Worm (Caenorhabditis elegans): ENCODE data around the gene daf-9.

ce11 chrX:6159562-6159961 is 37.2 kb upstream of the daf-9 start:
- TF ChIP-seq ama-1 (optimal IDR thresholded peaks at IDR 0.05) (no peak), ceh-36 (tag; optimal IDR thresholded peaks at IDR 0.05) (no peak), aly-1 (tag; optimal IDR thresholded peaks at IDR 0.05) (no peak), hnd-1 (tag; optimal IDR thresholded peaks at IDR 0.05) (no peak), tbx-11 (GFP tag; IDR thresholded peaks at IDR 0.05) (no peak)
